Worm (Caenorhabditis elegans): ENCODE results near the gene immt-2.

ce11 chrV:16744783-16745182 is 44.3 kb upstream of the immt-2 start:
- TF ChIP-seq F49E8.2 (tag; optimal IDR thresholded peaks at IDR 0.05; ENCODE audit: insufficient read depth) (no peak), ceh-91 (GFP tag; IDR thresholded peaks at IDR 0.05) (peak; percentile 64; the same call in 1 of the 2 replicates), sea-2 (GFP tag; IDR thresholded peaks at IDR 0.05) (no peak), unc-62 (GFP tag; optimal IDR thresholded peaks at IDR 0.05) (no peak), nhr-90 (tag; optimal IDR thresholded peaks at IDR 0.05) (no peak)
